Fruit fly (Drosophila melanogaster): ENCODE measurements around the gene Coq7.
A peak's percentile ranks its signal among the peaks of the same experiment; 100 is the strongest.

Coq7 gene

dm6 chrX:6730600-6731259 lies 40.3 kb upstream of the Coq7 start:
- TF ChIP-seq Mio (GFP tag; optimal IDR thresholded peaks at IDR 0.05) (no peak), Sp1 (GFP tag; optimal IDR thresholded peaks at IDR 0.05) (peak; percentile 8)

dm6 chrX:6733291-6734042 lies 37.6 kb upstream of the Coq7 start:
- TF ChIP-seq Abd-B (GFP tag; optimal IDR thresholded peaks at IDR 0.05) (no peak), h (GFP tag; optimal IDR thresholded peaks at IDR 0.05) (peak; percentile 16), Hr83 (GFP tag; optimal IDR thresholded peaks at IDR 0.05; ENCODE audit: poor library complexity, severe bottlenecking) (peak; percentile 39), pan (optimal IDR thresholded peaks at IDR 0.05) (peak; percentile 29)

dm6 chrX:6739936-6740668 lies 30.9 kb upstream of the Coq7 start, which contains the start of gene CG3168:
Gene CG3168 (minus strand): TSS chrX:6739986.
- TF ChIP-seq Dfd (GFP tag; optimal IDR thresholded peaks at IDR 0.05): peak; percentile 93
- no peak for TF ChIP-seq ey (GFP tag; optimal IDR thresholded peaks at IDR 0.05)

dm6 chrX:6741184-6741586 lies 29.8 kb upstream of the Coq7 start:
- no peak for TF ChIP-seq CrebA (GFP tag; optimal IDR thresholded peaks at IDR 0.05; ENCODE audit: borderline replicate concordance)
- TF ChIP-seq ey (GFP tag; optimal IDR thresholded peaks at IDR 0.05): no peak
- TF ChIP-seq h (GFP tag; optimal IDR thresholded peaks at IDR 0.05): peak; percentile 48
- TF ChIP-seq Hnf4 (GFP tag; optimal IDR thresholded peaks at IDR 0.05): peak; percentile 53
- no peak for TF ChIP-seq CG9705 (GFP tag; optimal IDR thresholded peaks at IDR 0.05)
- TF ChIP-seq foxo (GFP tag; optimal IDR thresholded peaks at IDR 0.05): peak in 1 of 2 experiments; percentile 50
- TF ChIP-seq rgr (GFP tag; optimal IDR thresholded peaks at IDR 0.05): peak; percentile 29
- peak; percentile 22 for TF ChIP-seq HLH106 (tag; optimal IDR thresholded peaks at IDR 0.05)
- TF ChIP-seq sv (GFP tag; optimal IDR thresholded peaks at IDR 0.05): peak; percentile 39
- no peak for TF ChIP-seq Mio (GFP tag; optimal IDR thresholded peaks at IDR 0.05)
- peak; percentile 41 for TF ChIP-seq fru (GFP tag; optimal IDR thresholded peaks at IDR 0.05)
- TF ChIP-seq br (GFP tag; optimal IDR thresholded peaks at IDR 0.05): peak; percentile 4
- TF ChIP-seq brk (GFP tag; optimal IDR thresholded peaks at IDR 0.05): peak; percentile 64
- peak; percentile 16 for TF ChIP-seq Myc (optimal IDR thresholded peaks at IDR 0.05)
- TF ChIP-seq dl (GFP tag; optimal IDR thresholded peaks at IDR 0.05; ENCODE audit: insufficient read depth in 1 of 2, partially characterized antibody in 2 of 2): no peak
- TF ChIP-seq Jra (GFP tag; optimal IDR thresholded peaks at IDR 0.05): no peak
- TF ChIP-seq tai (GFP tag; optimal IDR thresholded peaks at IDR 0.05): no peak

dm6 chrX:6743192-6743591 lies 27.8 kb upstream of the Coq7 start:
- TF ChIP-seq dsf (GFP tag; optimal IDR thresholded peaks at IDR 0.05; ENCODE audit: borderline replicate concordance) (no peak), Jra (GFP tag; optimal IDR thresholded peaks at IDR 0.05) (no peak), lola (GFP tag; optimal IDR thresholded peaks at IDR 0.05) (no peak), jim (GFP tag; optimal IDR thresholded peaks at IDR 0.05) (no peak), ey (GFP tag; optimal IDR thresholded peaks at IDR 0.05) (peak; percentile 17), Abd-B (GFP tag; optimal IDR thresholded peaks at IDR 0.05) (no peak), rgr (GFP tag; optimal IDR thresholded peaks at IDR 0.05) (no peak), CrebA (GFP tag; optimal IDR thresholded peaks at IDR 0.05; ENCODE audit: borderline replicate concordance) (no peak), psq (GFP tag; optimal IDR thresholded peaks at IDR 0.05) (no peak), dl (GFP tag; optimal IDR thresholded peaks at IDR 0.05; ENCODE audit: insufficient read depth in 1 of 2, partially characterized antibody in 2 of 2) (no peak), CG9705 (GFP tag; optimal IDR thresholded peaks at IDR 0.05) (no peak), Myc (optimal IDR thresholded peaks at IDR 0.05) (no peak), CG32264 (GFP tag; optimal IDR thresholded peaks at IDR 0.05) (no peak), pan (optimal IDR thresholded peaks at IDR 0.05) (no peak), foxo (GFP tag; optimal IDR thresholded peaks at IDR 0.05) (peak in 1 of 2 experiments; percentile 3), dmrt93B (GFP tag; optimal IDR thresholded peaks at IDR 0.05) (no peak)
